Worm (Caenorhabditis elegans): Measurements from ENCODE around the gene W09D6.5.

Gene W09D6.5

ce11 chrIII:11053603-11054002 lies 34.7 kb upstream of the W09D6.5 start:
- TF ChIP-seq lin-29 (GFP tag; IDR thresholded peaks at IDR 0.05) (no peak), aha-1 (tag) (peak; percentile 91)

ce11 chrIII:11054032-11054431 lies 34.3 kb upstream of the W09D6.5 start:
- TF ChIP-seq ctbp-1 (GFP tag; IDR thresholded peaks at IDR 0.05) (no peak), ceh-32 (tag; optimal IDR thresholded peaks at IDR 0.05; ENCODE audit: poor library complexity) (no peak), T26A8.4 (GFP tag; IDR thresholded peaks at IDR 0.05) (no peak), daf-8 (GFP tag; IDR thresholded peaks at IDR 0.05) (no peak), set-16 (GFP tag; IDR thresholded peaks at IDR 0.05) (no peak), daf-16 (GFP tag; optimal IDR thresholded peaks at IDR 0.05) (no peak), daf-16 (tag; optimal IDR thresholded peaks at IDR 0.05) (no peak), zfp-3 (GFP tag; conservative IDR thresholded peaks at IDR 0.05) (no peak), dmd-6 (GFP tag; IDR thresholded peaks at IDR 0.05) (no peak), dpl-1 (GFP tag; optimal IDR thresholded peaks at IDR 0.05) (no peak), duxl-1 (tag; optimal IDR thresholded peaks at IDR 0.05; ENCODE audit: poor library complexity) (no peak), saeg-2 (GFP tag; IDR thresholded peaks at IDR 0.05) (no peak)

- TF ChIP-seq unc-62 (GFP tag; optimal IDR thresholded peaks at IDR 0.05 in 1 of 2) (peak in 1 of 2 experiments; percentile 83), unc-62 (tag; optimal IDR thresholded peaks at IDR 0.05) (no peak), nhr-48 (tag; optimal IDR thresholded peaks at IDR 0.05) (peak; percentile 55), lin-15B (tag; optimal IDR thresholded peaks at IDR 0.05) (no peak), pqm-1 (tag; optimal IDR thresholded peaks at IDR 0.05) (no peak), nhr-77 (tag; optimal IDR thresholded peaks at IDR 0.05) (peak; percentile 7), skn-1 (tag; optimal IDR thresholded peaks at IDR 0.05) (no peak), ceh-28 (tag; optimal IDR thresholded peaks at IDR 0.05) (no peak), ama-1 (optimal IDR thresholded peaks at IDR 0.05) (no peak), daf-8 (GFP tag; IDR thresholded peaks at IDR 0.05) (no peak), rbr-2 (tag; optimal IDR thresholded peaks at IDR 0.05) (peak; percentile 82), duxl-1 (tag; optimal IDR thresholded peaks at IDR 0.05; ENCODE audit: poor library complexity) (no peak), F26F4.8 (GFP tag; conservative IDR thresholded peaks at IDR 0.05) (no peak), dmd-6 (GFP tag; IDR thresholded peaks at IDR 0.05) (peak; percentile 66), nhr-10 (tag; optimal IDR thresholded peaks at IDR 0.05) (no peak), lin-38 (GFP tag; IDR thresholded peaks at IDR 0.05) (peak; percentile 52), vab-7 (GFP tag; IDR thresholded peaks at IDR 0.05) (no peak), mxl-2 (GFP tag; conservative IDR thresholded peaks at IDR 0.05) (no peak), pha-4 (GFP tag; IDR thresholded peaks at IDR 0.05) (peak; percentile 23; the same call in 1 of the 2 replicates), pha-4 (tag; optimal IDR thresholded peaks at IDR 0.05) (peak; percentile 9), ceh-20 (GFP tag; IDR thresholded peaks at IDR 0.05) (no peak), F44E2.7 (GFP tag; IDR thresholded peaks at IDR 0.05) (no peak), nhr-11 (tag; optimal IDR thresholded peaks at IDR 0.05) (peak; percentile 31), spr-1 (tag; optimal IDR thresholded peaks at IDR 0.05) (peak; percentile 64), dmd-9 (GFP tag; IDR thresholded peaks at IDR 0.05) (no peak), zfp-2 (tag; optimal IDR thresholded peaks at IDR 0.05) (no peak), Y48G9A.11 (GFP tag; IDR thresholded peaks at IDR 0.05) (no peak), php-3 (GFP tag; IDR thresholded peaks at IDR 0.05) (no peak), madf-5 (GFP tag; IDR thresholded peaks at IDR 0.05) (no peak), mes-2 (tag; optimal IDR thresholded peaks at IDR 0.05; ENCODE audit: poor library complexity, severe bottlenecking) (peak; percentile 24), ceh-44 (GFP tag; IDR thresholded peaks at IDR 0.05) (no peak), ceh-62 (tag; optimal IDR thresholded peaks at IDR 0.05) (no peak), mdt-29 (GFP tag; IDR thresholded peaks at IDR 0.05) (no peak), gei-8 (GFP tag; optimal IDR thresholded peaks at IDR 0.05) (no peak), madf-9 (GFP tag; conservative IDR thresholded peaks at IDR 0.05) (no peak), ceh-82 (tag; optimal IDR thresholded peaks at IDR 0.05) (no peak), nhr-42 (GFP tag; IDR thresholded peaks at IDR 0.05) (no peak), D1046.2 (GFP tag; IDR thresholded peaks at IDR 0.05) (no peak)
These were observed 33.6 kb upstream of the W09D6.5 start for ce11 chrIII:11054532-11055265.

Data from whole organism, L4 larva.